Fruit fly (Drosophila melanogaster) Kc167 (cell line): ENCODE measurements around the gene CG9926.

Experiments used
- Myc ChIP-seq: fragments of >200 bp; optimal IDR thresholded peaks from 2 replicates; lab custom pipeline; 2017; ENCODE audit warnings: missing external identifiers
- Sin3A ChIP-seq: fragments of >200 bp; optimal IDR thresholded peaks from 2 replicates; lab custom pipeline; 2018; ENCODE audit warnings: missing external identifiers
- h ChIP-seq: fragments of >200 bp; optimal IDR thresholded peaks from 3 replicates; lab custom pipeline; 2018; ENCODE audit warnings: missing external identifiers
- insv ChIP-seq: fragments of >200 bp; optimal IDR thresholded peaks from 3 replicates; lab custom pipeline; 2018; ENCODE audit warnings: missing external identifiers
- psq ChIP-seq: fragments of >200 bp; optimal IDR thresholded peaks from 2 replicates; lab custom pipeline; 2017; ENCODE audit warnings: missing external identifiers
- ttk ChIP-seq: sonication (Bioruptor generic); optimal IDR thresholded peaks from 2 replicates; lab custom pipeline; 2017; ENCODE audit warnings: missing external identifiers

Gene CG9926

DNA sequence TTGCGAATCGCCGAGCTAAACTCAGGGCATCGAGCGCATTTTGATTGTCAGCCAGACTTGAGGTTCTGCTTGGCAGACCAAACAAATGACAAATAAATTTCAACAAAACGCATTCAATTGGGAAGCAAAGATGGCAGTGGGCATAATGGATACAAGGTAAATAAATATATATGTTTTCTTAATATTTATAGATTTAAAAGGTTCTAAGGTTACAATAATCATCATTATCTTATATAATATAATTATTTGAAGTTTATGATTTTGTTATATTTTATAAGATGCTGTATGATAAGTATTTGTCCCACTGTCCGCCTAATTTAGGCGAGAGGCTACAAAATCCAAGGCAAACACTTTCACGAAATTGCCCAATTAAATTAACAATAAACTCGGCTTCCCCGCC is 32.9 kb downstream of the CG9926 start:
- no peak for TF ChIP-seq Sin3A (lab: Kevin White, UChicago)
- no peak for TF ChIP-seq ttk (lab: Kevin White, UChicago)
- no peak for TF ChIP-seq h (lab: Kevin White, UChicago)
- TF ChIP-seq psq (lab: Kevin White, UChicago), result no peak
- TF ChIP-seq Myc (lab: Kevin White, UChicago), result no peak
- TF ChIP-seq insv (lab: Kevin White, UChicago), result no peak

- no peak for TF ChIP-seq insv (lab: Kevin White, UChicago)
- TF ChIP-seq h (lab: Kevin White, UChicago), result no peak
- TF ChIP-seq Sin3A (lab: Kevin White, UChicago), result no peak
- TF ChIP-seq Myc (lab: Kevin White, UChicago), result no peak
- no peak for TF ChIP-seq ttk (lab: Kevin White, UChicago)
- TF ChIP-seq psq (lab: Kevin White, UChicago), result no peak
These were observed 34.4 kb downstream of the CG9926 start for dm6 chr3R:13916546-13916945.

DNA sequence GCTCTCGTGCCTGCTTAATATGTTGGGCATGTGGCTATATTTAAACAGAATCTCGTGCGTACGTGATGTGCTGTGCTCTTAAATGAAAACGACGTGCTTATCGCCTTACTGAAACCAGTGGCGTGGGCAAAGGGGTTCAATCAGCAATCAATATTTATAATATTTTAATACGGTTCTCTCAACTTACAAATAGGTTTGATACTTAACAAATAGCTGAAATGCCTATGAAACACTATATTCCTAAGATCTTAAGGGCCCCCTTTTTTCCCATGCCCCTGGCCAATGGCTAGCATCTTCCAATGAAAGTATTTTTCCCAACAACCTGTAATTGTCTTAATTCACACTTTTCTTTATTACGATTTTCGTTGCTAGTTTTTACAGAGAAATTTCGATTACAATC is 35.3 kb downstream of the CG9926 start:
- no peak for TF ChIP-seq h (lab: Kevin White, UChicago)
- no peak for TF ChIP-seq ttk (lab: Kevin White, UChicago)
- TF ChIP-seq Sin3A (lab: Kevin White, UChicago), result no peak
- TF ChIP-seq Myc (lab: Kevin White, UChicago), result no peak
- TF ChIP-seq psq (lab: Kevin White, UChicago), result no peak
- no peak for TF ChIP-seq insv (lab: Kevin White, UChicago)

dm6 chr3R:13914760-13915417 is 36.0 kb downstream of the CG9926 start:
- TF ChIP-seq psq (lab: Kevin White, UChicago), result no peak
- TF ChIP-seq Myc (lab: Kevin White, UChicago), result no peak
- no peak for TF ChIP-seq h (lab: Kevin White, UChicago)
- TF ChIP-seq ttk (lab: Kevin White, UChicago), result no peak
- TF ChIP-seq Sin3A (lab: Kevin White, UChicago), result no peak
- no peak for TF ChIP-seq insv (lab: Kevin White, UChicago)

DNA sequence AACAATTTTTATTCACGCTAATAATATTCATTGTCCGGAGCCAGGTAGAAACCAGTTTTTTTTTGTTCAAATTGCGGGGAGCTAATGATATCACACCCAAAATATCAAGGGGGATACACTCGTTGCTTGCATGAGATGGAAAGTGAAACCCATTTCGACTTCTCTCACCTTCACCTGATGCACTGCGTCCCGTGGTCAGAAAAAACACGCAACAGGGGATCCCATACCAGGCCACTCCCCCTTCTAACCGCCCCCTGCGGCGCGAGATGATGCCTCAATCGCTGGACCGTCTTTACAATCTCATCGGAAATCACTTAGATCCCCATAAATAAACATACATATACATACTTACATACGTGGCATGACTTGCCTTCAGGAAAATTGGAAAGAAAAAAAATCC is 37.4 kb downstream of the CG9926 start:
- TF ChIP-seq psq (lab: Kevin White, UChicago), result no peak
- no peak for TF ChIP-seq insv (lab: Kevin White, UChicago)
- no peak for TF ChIP-seq Myc (lab: Kevin White, UChicago)
- TF ChIP-seq ttk (lab: Kevin White, UChicago), result no peak
- no peak for TF ChIP-seq Sin3A (lab: Kevin White, UChicago)
- no peak for TF ChIP-seq h (lab: Kevin White, UChicago)

DNA sequence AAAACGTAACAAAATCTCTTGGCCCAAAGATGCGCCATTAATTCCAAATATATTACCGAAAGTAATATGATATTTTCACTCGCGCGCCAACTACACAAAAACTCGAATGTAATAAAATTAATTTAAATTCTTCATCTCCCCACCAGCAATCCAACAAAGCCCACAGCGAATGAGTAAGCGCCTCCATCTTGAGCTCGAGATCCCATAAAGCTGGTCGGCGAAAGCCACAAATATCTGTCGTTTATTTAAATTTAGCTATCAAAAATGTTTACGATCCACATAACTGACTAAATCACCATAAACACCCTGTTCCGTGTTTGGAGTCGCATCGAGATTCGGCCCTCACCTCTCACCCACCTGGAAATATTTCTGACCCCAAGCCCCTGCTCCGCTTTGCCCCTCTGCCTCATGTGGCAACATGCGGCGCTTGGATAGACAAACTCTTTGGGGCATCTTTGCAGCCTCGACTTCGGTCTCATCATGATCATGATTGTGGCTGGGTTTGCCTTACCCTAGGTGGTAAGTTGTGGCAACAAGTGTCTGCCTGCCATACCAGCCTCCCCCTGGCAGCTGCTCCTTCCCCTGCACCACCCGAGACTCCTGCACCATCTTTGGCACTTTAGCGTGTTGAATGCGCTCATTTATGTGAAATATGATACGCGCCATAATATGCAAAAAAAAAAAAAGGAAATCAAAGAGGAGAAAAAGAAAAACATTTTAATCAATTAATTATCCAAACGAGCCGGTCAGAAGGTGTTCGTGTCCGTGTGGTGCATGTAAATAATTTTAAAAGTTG is 38.7 kb downstream of the CG9926 start:
- no peak for TF ChIP-seq Sin3A (lab: Kevin White, UChicago)

DNA sequence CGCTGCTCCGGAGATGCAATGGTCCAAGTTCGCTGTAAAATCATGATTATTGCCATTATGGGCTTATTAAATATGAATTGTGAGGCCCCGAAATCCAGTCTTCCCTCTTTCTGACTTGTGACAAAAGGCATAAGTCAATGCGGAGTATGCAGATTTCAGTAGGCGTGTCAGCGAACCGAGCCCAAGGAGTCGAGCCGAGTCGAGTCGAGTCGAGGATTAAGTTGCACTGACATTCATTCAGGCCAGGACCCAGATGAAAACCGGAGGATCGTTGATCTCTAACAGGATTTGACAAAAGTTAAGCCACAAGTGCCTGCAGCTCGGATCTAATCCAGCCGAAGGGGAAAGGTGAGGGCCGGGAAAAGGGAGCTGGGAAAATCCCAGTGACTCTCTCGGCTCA is 39.6 kb downstream of the CG9926 start:
- TF ChIP-seq h (lab: Kevin White, UChicago), result no peak
- TF ChIP-seq psq (lab: Kevin White, UChicago), result no peak
- no peak for TF ChIP-seq Sin3A (lab: Kevin White, UChicago)
- no peak for TF ChIP-seq ttk (lab: Kevin White, UChicago)
- no peak for TF ChIP-seq insv (lab: Kevin White, UChicago)
- TF ChIP-seq Myc (lab: Kevin White, UChicago), result no peak

- TF ChIP-seq insv (lab: Kevin White, UChicago) (no peak), h (lab: Kevin White, UChicago) (no peak), Sin3A (lab: Kevin White, UChicago) (no peak), ttk (lab: Kevin White, UChicago) (no peak), psq (lab: Kevin White, UChicago) (no peak), Myc (lab: Kevin White, UChicago) (no peak)
These were observed 41.0 kb downstream of the CG9926 start for dm6 chr3R:13909899-13910298.

- TF ChIP-seq psq (lab: Kevin White, UChicago) (no peak), h (lab: Kevin White, UChicago) (no peak), ttk (lab: Kevin White, UChicago) (no peak), Myc (lab: Kevin White, UChicago) (no peak), Sin3A (lab: Kevin White, UChicago) (no peak), insv (lab: Kevin White, UChicago) (no peak)
These were observed 41.9 kb downstream of the CG9926 start for dm6 chr3R:13909065-13909464.

dm6 chr3R:13907355-13908105 is 43.4 kb downstream of the CG9926 start:
- TF ChIP-seq ttk (lab: Kevin White, UChicago), result no peak
- no peak for TF ChIP-seq psq (lab: Kevin White, UChicago)
- no peak for TF ChIP-seq Sin3A (lab: Kevin White, UChicago)
- TF ChIP-seq h (lab: Kevin White, UChicago), result no peak
- no peak for TF ChIP-seq insv (lab: Kevin White, UChicago)
- TF ChIP-seq Myc (lab: Kevin White, UChicago), result no peak

dm6 chr3R:13906759-13907158 is 44.2 kb downstream of the CG9926 start:
- TF ChIP-seq psq (lab: Kevin White, UChicago), result no peak
- TF ChIP-seq h (lab: Kevin White, UChicago), result no peak
- TF ChIP-seq Sin3A (lab: Kevin White, UChicago), result no peak
- no peak for TF ChIP-seq insv (lab: Kevin White, UChicago)
- TF ChIP-seq ttk (lab: Kevin White, UChicago), result no peak
- no peak for TF ChIP-seq Myc (lab: Kevin White, UChicago)
